Worm (Caenorhabditis elegans): ENCODE data around the gene Y59C2A.2.
"Not testable (repeated sequence)": the region's sequence is repeated elsewhere in the genome, so short reads cannot be mapped to it uniquely, and the experiment has no call there.

- not testable (repeated sequence) for TF ChIP-seq him-1, dao-5, W03F9.2 (tag; optimal IDR thresholded peaks at IDR 0.05)
These were observed 40.5 kb downstream of the Y59C2A.2 start, which contains the start of gene C33C12.11 for ce11 chrII:2163370-2163882.
